Worm (Caenorhabditis elegans) whole organism, early embryonic: ENCODE data around the gene ugt-65.

Source experiments
- B0310.2 ChIP-seq: sonication (generic microtip); optimal IDR thresholded peaks from 2 replicates; lab custom pipeline; 2016; ENCODE audit warnings: mild to moderate bottlenecking, missing genetic modification characterization, missing compliant biosample characterization
- F13C5.2 ChIP-seq: sonication (generic microtip); optimal IDR thresholded peaks from 2 replicates; lab custom pipeline; 2017; ENCODE audit warnings: mild to moderate bottlenecking, missing genetic modification characterization, inconsistent platforms, missing compliant biosample characterization
- aly-1 ChIP-seq: sonication (generic microtip); optimal IDR thresholded peaks from 2 replicates; lab custom pipeline; 2016; ENCODE audit warnings: missing genetic modification characterization, missing compliant biosample characterization
- ama-1 ChIP-seq: fragments of 150-350 bp; optimal IDR thresholded peaks from 2 replicates; lab custom pipeline; 2014
- ceh-13 ChIP-seq: fragments of 200-800 bp; sonication (Bioruptor generic); optimal IDR thresholded peaks from 2 replicates; lab custom pipeline; 2018; ENCODE audit warnings: mild to moderate bottlenecking, missing genetic modification characterization, missing compliant biosample characterization
- ceh-36 ChIP-seq: sonication (generic microtip); optimal IDR thresholded peaks from 2 replicates; lab custom pipeline; 2016; ENCODE audit warnings: missing genetic modification characterization, inconsistent platforms, missing compliant biosample characterization
- ets-7 ChIP-seq: sonication (generic microtip); optimal IDR thresholded peaks from 2 replicates; lab custom pipeline; 2016; ENCODE audit warnings: missing genotype, missing genetic modification characterization, missing compliant biosample characterization
- flt-1 ChIP-seq: fragments of 200-800 bp; sonication (Bioruptor generic); IDR thresholded peaks from 2 replicates; pipeline ENCODE4 v1.3.6; 2022; ENCODE audit warnings: missing genetic modification characterization, missing compliant biosample characterization
- hmbx-1 ChIP-seq: sonication (generic microtip); optimal IDR thresholded peaks from 2 replicates; lab custom pipeline; 2016; ENCODE audit warnings: mild to moderate bottlenecking, missing genetic modification characterization, missing compliant biosample characterization
- hmg-4 ChIP-seq: fragments of 200-800 bp; sonication (Bioruptor generic); optimal IDR thresholded peaks from 2 replicates; lab custom pipeline; 2018; ENCODE audit warnings: mild to moderate bottlenecking, missing genetic modification characterization, missing compliant biosample characterization
- hnd-1 ChIP-seq: sonication (generic microtip); optimal IDR thresholded peaks from 2 replicates; lab custom pipeline; 2016; ENCODE audit warnings: missing genetic modification characterization, missing compliant biosample characterization
- pes-1 ChIP-seq: fragments of 200-800 bp; sonication (Bioruptor generic); IDR thresholded peaks from 2 replicates; pipeline ENCODE4 v1.3.6; 2022; ENCODE audit warnings: missing genetic modification reagents, missing genetic modification characterization, missing compliant biosample characterization
- scrt-1 ChIP-seq: fragments of 200-800 bp; sonication (Bioruptor generic); IDR thresholded peaks from 2 replicates; pipeline ENCODE4 v1.3.6; 2022; ENCODE audit warnings: missing genetic modification characterization, missing compliant biosample characterization
- sea-1 ChIP-seq: fragments of 200-800 bp; sonication (Bioruptor generic); conservative IDR thresholded peaks from 2 replicates; pipeline ENCODE4 v1.3.6; 2022; ENCODE audit warnings: missing genetic modification characterization, missing compliant biosample characterization
- tbx-11 ChIP-seq: fragments of 200-800 bp; sonication (Bioruptor generic); IDR thresholded peaks from 2 replicates; pipeline ENCODE4 v1.3.6; 2022; ENCODE audit warnings: missing genetic modification characterization, missing compliant biosample characterization
- tbx-37 ChIP-seq: fragments of 200-800 bp; sonication (Bioruptor generic); conservative IDR thresholded peaks from 2 replicates; pipeline ENCODE4 v1.3.6; 2022; ENCODE audit warnings: missing genetic modification reagents, missing genetic modification characterization, missing compliant biosample characterization
- tra-4 ChIP-seq: sonication (generic microtip); optimal IDR thresholded peaks from 2 replicates; lab custom pipeline; 2017; ENCODE audit warnings: missing genetic modification characterization, missing compliant biosample characterization

The ugt-65 gene

DNA sequence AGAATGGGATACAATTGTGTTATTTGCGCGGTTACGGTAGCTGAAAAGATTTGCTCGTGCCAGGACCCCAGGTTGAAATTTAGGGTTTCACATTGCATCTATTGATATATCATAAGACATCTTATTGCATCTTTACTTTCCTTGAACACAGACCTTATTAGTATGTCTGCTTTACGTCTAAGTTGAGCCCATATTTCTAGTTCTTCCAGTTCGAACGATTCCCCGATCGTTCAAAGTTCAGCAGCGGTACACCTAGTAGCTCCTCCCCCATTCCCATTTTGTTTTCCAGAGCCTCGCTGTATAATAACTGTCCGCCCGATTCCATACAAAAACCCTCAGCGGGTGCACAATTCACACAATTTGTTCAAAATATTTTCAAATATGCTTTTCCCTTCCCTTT, 21.2 kb downstream of the ugt-65 start, which contains the start of gene C25G4.17:
TSS of gene C25G4.17 (plus strand) at position 301 of the 400 bp plus-strand sequence.
- no peak for TF ChIP-seq ceh-13
- TF ChIP-seq sea-1 (GFP tag; lab: Robert Waterston, UW) = no peak
- TF ChIP-seq flt-1 = no peak
- no peak for TF ChIP-seq tbx-37 (GFP tag; lab: Robert Waterston, UW)

DNA sequence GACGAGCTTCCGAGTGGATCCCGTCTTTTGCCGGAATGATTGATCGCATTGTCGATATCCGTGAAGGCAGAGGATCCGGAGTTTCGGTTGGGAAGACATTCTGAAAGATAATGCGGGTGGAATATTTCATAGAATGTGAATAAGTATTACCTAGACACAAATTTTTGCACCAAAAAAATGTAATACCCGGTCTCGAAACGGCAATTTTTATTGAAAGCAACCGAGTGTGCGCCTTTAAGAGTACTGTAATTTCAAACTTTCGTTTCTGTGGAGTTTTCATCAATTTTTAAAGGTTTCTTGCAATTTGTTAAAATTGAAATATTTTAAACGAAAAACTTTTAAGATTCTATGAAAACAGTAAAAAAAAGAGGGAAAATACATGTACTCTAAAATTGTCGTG, 23.5 kb downstream of the ugt-65 start, which contains the start of gene C25G4.2:
TSS of gene C25G4.2 (minus strand) at position 100 of the 400 bp plus-strand sequence.
- TF ChIP-seq tbx-11 (GFP tag; lab: Robert Waterston, UW) (no peak), hmbx-1 (tag; lab: Kevin White, UChicago) (no peak), hnd-1 (tag; lab: Kevin White, UChicago) (no peak), ets-7 (tag; lab: Kevin White, UChicago) (no peak)

DNA sequence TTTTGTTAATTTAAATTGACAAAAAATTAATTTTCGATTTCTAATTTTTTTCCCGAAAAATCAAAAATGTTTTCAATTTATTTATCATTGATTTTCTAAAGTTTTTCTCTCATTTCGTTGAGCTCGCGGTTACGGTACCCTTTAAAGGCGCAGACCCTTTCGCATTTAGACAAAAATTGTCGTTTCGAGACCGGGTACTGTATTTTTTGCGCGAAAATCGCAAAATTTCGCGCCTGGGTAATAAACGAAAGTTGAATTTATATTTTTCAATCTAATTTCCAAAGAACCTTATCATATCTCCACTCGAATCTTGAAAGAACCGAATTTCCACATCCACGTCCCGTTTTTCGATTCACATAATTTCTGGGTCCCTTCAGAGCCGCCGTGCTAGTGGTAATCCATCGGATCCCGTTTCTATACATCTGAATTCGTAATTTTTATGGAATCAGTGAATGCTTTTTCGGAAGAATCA, 25.0 kb downstream of the ugt-65 start, which contains the start of gene C25G4.3:
TSS of gene C25G4.3 (minus strand) at position 422 of the 472 bp plus-strand sequence.
- TF ChIP-seq F13C5.2 (tag; lab: Kevin White, UChicago) (no peak), scrt-1 (no peak), hmg-4 (GFP tag; lab: Kevin White, UChicago) (no peak), B0310.2 (tag; lab: Kevin White, UChicago) (no peak), flt-1 (no peak), tbx-11 (GFP tag; lab: Robert Waterston, UW) (no peak), ceh-13 (no peak), hnd-1 (tag; lab: Kevin White, UChicago) (no peak), tra-4 (tag; lab: Kevin White, UChicago) (no peak), hmbx-1 (tag; lab: Kevin White, UChicago) (no peak), pes-1 (GFP tag; lab: Robert Waterston, UW) (no peak), sea-1 (GFP tag; lab: Robert Waterston, UW) (no peak)

DNA sequence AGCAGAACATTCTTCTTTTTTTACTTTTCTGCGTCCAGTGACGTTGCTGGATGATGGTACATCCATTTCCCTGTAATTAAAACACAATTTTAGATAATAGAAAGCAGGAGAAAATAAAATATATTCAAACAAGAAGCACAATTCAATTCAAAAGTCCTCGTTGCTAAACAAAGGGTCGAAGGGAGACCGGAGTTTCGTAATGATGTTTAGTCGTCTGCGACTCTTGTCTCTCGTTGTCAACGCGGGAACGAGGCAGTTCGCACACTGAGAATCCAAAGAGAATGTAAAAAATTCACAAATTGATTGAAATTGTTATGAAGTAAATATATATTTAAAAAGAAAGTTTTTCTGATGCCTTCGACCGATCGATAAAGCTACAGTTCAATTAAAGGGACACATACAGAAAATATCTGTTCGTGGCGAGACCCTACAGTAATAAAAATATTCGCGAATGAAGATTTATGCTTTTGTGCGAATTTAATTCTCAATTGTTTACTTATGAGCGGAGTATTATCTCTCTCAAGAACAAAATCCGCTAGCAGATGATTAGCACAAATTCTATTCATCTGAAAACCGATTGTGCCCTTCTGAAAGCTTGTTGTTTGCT, 30.8 kb downstream of the ugt-65 start, which contains the start of gene dpy-26:
TSS of gene dpy-26 (minus strand) at position 111 of the 607 bp plus-strand sequence.
- TF ChIP-seq F13C5.2 (tag; lab: Kevin White, UChicago) (peak; percentile 18), flt-1 (no peak)

DNA sequence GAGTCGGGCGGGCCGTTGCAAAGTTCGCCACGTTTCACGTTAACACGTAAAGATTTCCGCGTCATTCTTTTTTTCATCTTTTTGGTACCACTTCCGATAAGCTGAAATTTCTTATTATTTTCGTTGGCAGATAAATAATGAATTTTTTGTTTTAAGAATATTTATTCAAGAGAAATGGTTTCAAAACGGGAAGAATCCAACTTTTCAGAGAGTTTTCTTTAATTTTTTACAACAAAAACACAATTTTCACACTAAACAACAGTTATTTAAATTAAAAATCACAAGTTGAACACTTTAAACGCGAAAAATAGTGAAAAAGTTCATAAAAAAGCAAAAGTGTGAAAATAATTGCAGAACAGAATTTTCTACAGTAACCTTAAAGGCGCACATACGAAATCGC, 33.6 kb downstream of the ugt-65 start, which contains the start of gene spe-44:
TSS of gene spe-44 (minus strand) at position 101 of the 400 bp plus-strand sequence.
- TF ChIP-seq ceh-36 (no peak), flt-1 (no peak), sea-1 (GFP tag; lab: Robert Waterston, UW) (no peak), tra-4 (tag; lab: Kevin White, UChicago) (no peak), tbx-37 (GFP tag; lab: Robert Waterston, UW) (no peak)

DNA sequence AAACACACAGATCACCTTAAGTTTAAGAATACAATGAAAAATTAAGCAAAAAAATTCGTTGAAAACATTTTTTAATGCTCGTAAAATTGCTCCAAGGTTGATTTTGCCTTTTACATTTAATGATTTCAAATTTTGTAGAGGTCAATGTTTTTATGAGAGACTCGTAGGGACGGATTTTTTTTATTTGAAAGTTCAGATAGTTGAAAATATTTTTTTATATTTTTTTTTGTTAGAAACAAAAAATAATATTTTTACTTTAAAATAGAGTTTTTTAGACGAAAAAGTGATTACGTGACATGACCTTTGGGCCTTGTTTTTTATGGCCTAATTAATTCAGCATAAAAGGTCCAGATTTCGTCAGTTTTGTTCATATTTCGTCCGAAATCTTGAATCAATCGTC, 34.3 kb downstream of the ugt-65 start, which contains the start of gene smz-1:
TSS of gene smz-1 (plus strand) at position 301 of the 400 bp plus-strand sequence.
- TF ChIP-seq ets-7 (tag; lab: Kevin White, UChicago) (no peak), scrt-1 (no peak), flt-1 (no peak)

DNA sequence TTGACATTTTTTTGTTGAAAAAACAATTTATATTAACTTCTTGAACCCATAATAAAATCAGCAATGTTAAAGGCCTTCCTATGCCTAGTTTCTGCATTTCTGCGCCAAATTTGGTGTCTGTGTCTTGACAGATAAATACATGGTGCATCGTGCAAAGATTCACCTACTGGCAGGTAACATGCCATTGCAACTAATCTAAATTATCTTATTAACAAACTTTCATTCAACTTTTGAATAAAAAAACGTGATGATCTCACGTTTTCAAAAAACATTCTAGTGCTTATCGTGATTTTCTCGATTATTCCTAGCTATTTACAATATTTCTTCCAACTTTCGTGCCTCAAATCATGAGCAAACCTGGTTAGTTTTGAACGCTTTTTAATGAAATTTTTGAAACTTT, 36.1 kb downstream of the ugt-65 start, which contains the start of gene C25G4.7:
TSS of gene C25G4.7 (plus strand) at position 301 of the 400 bp plus-strand sequence.
- TF ChIP-seq ets-7 (tag; lab: Kevin White, UChicago) = no peak
- TF ChIP-seq pes-1 (GFP tag; lab: Robert Waterston, UW) = no peak

DNA sequence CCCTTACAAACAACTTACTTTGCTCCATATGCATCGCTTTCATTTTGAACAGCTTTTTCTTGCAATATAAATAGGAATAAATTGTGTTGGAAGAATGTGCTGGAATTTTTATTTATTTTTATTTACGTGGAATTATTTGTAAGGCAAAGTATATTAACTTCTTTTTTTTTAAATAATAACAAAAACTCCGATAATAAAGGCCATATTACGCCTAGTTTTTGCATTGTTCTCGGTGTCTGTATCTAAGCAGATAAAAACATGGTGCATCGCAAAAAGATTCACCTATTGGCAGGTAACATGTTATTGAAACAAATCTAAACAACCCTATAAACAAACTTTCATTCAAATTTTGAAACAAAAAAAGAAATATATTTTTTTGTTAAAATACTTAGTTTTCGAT, 42.9 kb downstream of the ugt-65 start, which contains the start of gene C25G4.8:
TSS of gene C25G4.8 (minus strand) at position 101 of the 400 bp plus-strand sequence.
- TF ChIP-seq hmg-4 (GFP tag; lab: Kevin White, UChicago) = no peak
- no peak for TF ChIP-seq aly-1
- TF ChIP-seq hnd-1 (tag; lab: Kevin White, UChicago) = no peak
- no peak for TF ChIP-seq hmbx-1 (tag; lab: Kevin White, UChicago)
- no peak for TF ChIP-seq tbx-37 (GFP tag; lab: Robert Waterston, UW)
- no peak for TF ChIP-seq pes-1 (GFP tag; lab: Robert Waterston, UW)
- no peak for TF ChIP-seq B0310.2 (tag; lab: Kevin White, UChicago)
- TF ChIP-seq flt-1 = no peak
- no peak for TF ChIP-seq tra-4 (tag; lab: Kevin White, UChicago)
- no peak for TF ChIP-seq tbx-11 (GFP tag; lab: Robert Waterston, UW)

DNA sequence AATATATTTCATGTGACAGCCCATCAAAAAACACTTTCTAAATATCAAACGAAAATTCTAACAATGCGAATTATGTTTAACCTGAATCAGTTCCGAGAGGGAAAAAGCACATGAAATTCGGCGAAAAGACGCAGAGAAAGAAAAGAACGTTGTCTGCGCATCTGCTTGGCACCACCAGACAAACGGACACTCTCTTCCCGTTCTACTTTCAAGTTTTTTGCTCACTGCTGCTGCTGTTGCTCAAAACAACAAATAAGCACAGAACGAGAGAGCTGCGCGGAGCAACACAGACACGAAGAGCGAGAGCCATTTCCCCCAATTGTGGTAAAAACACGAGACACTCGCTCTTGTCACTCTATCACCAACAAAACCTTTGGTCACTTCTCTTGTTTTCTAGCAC, 44.3 kb downstream of the ugt-65 start:
- TF ChIP-seq tbx-37 (GFP tag; lab: Robert Waterston, UW) (no peak), ama-1 (no peak), hmbx-1 (tag; lab: Kevin White, UChicago) (no peak), B0310.2 (tag; lab: Kevin White, UChicago) (no peak), hnd-1 (tag; lab: Kevin White, UChicago) (no peak), hmg-4 (GFP tag; lab: Kevin White, UChicago) (no peak), tbx-11 (GFP tag; lab: Robert Waterston, UW) (no peak), scrt-1 (no peak), ceh-13 (no peak), aly-1 (no peak), tra-4 (tag; lab: Kevin White, UChicago) (no peak), F13C5.2 (tag; lab: Kevin White, UChicago) (no peak), ets-7 (tag; lab: Kevin White, UChicago) (no peak), sea-1 (GFP tag; lab: Robert Waterston, UW) (no peak), pes-1 (GFP tag; lab: Robert Waterston, UW) (no peak), ceh-36 (no peak), flt-1 (no peak)
